Fruit fly (Drosophila melanogaster): ENCODE data around the gene CG18302.

CG18302 gene

dm6 chr2L:10530089-10530488, 4.0 kb upstream of the CG18302 start:
- TF ChIP-seq CG14655 (GFP tag; optimal IDR thresholded peaks at IDR 0.05) (no peak), CG9948 (tag; optimal IDR thresholded peaks at IDR 0.05) (no peak), CG10348 (GFP tag; IDR thresholded peaks at IDR 0.05) (no peak), gl (tag; optimal IDR thresholded peaks at IDR 0.05) (no peak), CG8159 (tag; optimal IDR thresholded peaks at IDR 0.05) (no peak), CG15710 (tag; optimal IDR thresholded peaks at IDR 0.05) (no peak), Pif1A (GFP tag; optimal IDR thresholded peaks at IDR 0.05) (no peak), CG12605 (GFP tag; IDR thresholded peaks at IDR 0.05) (no peak), CG4496 (GFP tag; IDR thresholded peaks at IDR 0.05) (no peak), Pif1B (GFP tag; optimal IDR thresholded peaks at IDR 0.05) (no peak), Ets98B (GFP tag; IDR thresholded peaks at IDR 0.05) (no peak), D1 (tag; optimal IDR thresholded peaks at IDR 0.05) (no peak), CG13204 (GFP tag; optimal IDR thresholded peaks at IDR 0.05) (no peak), Snoo (tag; optimal IDR thresholded peaks at IDR 0.05) (no peak), fd96Ca (GFP tag; IDR thresholded peaks at IDR 0.05) (no peak), CG32121 (GFP tag; IDR thresholded peaks at IDR 0.05) (no peak), rn (GFP tag; IDR thresholded peaks at IDR 0.05) (no peak)

DNA sequence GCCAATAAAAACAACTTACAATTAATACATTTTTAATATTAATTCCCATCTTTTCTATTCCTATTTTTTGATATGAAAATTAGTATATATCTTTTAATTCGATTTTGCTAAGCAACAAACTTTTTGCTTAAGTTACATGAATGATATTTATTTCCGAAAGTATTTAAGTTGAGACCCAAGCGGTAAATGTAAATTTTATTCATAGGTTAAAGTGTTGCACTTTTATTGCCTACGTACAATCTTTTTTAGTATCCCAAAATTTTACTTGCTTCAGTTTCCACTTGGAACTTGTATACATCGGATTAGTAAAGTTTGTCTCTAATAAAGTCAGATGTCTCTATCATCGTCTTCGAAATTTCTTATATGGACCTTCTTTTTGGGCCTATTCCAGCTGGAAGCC, 2.6 kb upstream of the CG18302 start, which contains the start of gene CG18301:
CG18301 (plus strand) TSS at position 301 of the 400 bp plus-strand sequence.
- TF ChIP-seq Ets98B (GFP tag; IDR thresholded peaks at IDR 0.05) (no peak), gl (tag; optimal IDR thresholded peaks at IDR 0.05) (no peak), CG8159 (tag; optimal IDR thresholded peaks at IDR 0.05) (no peak), CG15710 (tag; optimal IDR thresholded peaks at IDR 0.05) (no peak), rn (GFP tag; IDR thresholded peaks at IDR 0.05) (no peak), CG10348 (GFP tag; IDR thresholded peaks at IDR 0.05) (no peak), EcR (GFP tag; optimal IDR thresholded peaks at IDR 0.05) (no peak), Pif1B (GFP tag; optimal IDR thresholded peaks at IDR 0.05) (no peak), CG14655 (GFP tag; optimal IDR thresholded peaks at IDR 0.05) (no peak), CG17806 (tag; optimal IDR thresholded peaks at IDR 0.05) (no peak), Pif1A (GFP tag; optimal IDR thresholded peaks at IDR 0.05) (no peak), CG12605 (GFP tag; IDR thresholded peaks at IDR 0.05) (no peak), D1 (tag; optimal IDR thresholded peaks at IDR 0.05) (no peak), CG34367 (tag; optimal IDR thresholded peaks at IDR 0.05) (no peak), CG13204 (GFP tag; optimal IDR thresholded peaks at IDR 0.05) (no peak)

DNA sequence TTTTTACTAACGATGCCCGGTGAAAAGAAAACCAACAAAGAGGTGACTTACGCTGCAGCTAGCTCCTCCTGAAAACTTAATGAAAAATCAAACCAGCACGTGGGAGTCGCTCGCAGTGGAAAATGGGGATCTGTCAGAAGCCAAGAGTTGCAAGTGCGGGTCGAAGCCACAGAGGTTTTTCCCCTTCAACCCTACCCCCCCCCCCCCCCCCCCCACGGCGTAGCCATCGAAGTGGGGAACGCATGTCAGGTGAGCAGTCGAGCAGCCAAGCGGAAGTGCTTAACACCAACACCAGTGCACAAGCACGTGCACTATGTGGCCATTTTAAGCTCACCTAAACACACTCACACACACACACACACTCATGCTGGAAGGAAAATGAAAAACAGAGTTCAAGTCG, 5.2 kb downstream of the CG18302 start:
- no peak for TF ChIP-seq CG4496 (GFP tag; IDR thresholded peaks at IDR 0.05)
- TF ChIP-seq Pif1B (GFP tag; optimal IDR thresholded peaks at IDR 0.05): no peak
- TF ChIP-seq CG13204 (GFP tag; optimal IDR thresholded peaks at IDR 0.05): no peak
- TF ChIP-seq CG9948 (tag; optimal IDR thresholded peaks at IDR 0.05): no peak
- no peak for TF ChIP-seq CG12605 (GFP tag; IDR thresholded peaks at IDR 0.05)
- TF ChIP-seq CG10348 (GFP tag; IDR thresholded peaks at IDR 0.05): no peak
- no peak for TF ChIP-seq CG34367 (tag; optimal IDR thresholded peaks at IDR 0.05)

DNA sequence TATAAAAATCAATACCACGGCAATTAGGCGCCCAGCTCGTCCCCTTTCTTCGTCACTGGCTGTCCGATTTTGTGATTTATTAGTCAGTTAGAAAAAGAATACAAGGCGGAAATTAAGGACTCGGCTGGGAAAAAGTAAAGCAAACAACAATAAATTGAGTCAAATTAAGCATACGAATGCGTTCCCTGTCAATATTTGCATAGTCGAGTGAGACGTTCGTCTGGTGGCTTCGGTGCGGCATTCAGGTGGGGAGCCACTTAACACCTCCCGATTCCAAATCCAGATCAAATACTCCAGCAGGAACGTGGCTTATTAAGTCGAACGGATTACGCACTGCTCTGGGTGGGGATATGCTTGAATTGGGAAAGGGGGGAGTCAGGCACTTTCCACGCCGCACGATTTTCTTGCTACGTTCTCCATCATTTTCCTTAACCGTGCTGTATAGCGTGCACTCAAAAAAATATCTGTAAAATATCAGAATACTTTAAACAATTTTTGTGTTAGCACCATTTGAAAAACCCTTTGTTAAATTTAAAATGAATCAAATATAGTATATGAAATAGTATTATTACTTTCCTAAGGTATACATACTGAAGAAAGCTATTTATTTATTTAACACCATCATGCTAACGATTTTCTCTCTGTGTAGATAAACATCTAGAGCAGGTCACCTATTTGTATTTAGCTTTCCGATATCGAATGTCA, 9.1 kb downstream of the CG18302 start:
- no peak for TF ChIP-seq CG17806 (tag; optimal IDR thresholded peaks at IDR 0.05)
- peak; percentile 23 for TF ChIP-seq CG8159 (tag; optimal IDR thresholded peaks at IDR 0.05)

DNA sequence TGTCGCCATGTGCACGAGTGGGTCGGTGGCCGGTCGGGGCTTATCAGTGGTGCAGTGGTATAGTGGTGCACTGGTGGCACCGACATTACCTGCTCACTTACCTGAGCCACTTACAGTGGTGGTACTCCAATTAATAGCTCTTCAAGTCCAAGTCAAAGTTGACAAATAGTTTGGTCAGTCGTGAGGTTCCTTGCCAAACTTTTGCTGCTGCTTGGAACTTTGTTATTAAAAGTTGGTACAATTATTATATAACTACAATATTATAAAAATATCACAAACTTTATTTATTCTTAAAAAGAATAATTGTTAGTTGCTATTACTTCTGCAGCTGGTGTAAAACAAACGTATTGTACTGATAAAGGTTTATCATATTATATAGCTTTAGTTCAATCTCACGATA, 9.9 kb downstream of the CG18302 start:
- TF ChIP-seq Pif1B (GFP tag; optimal IDR thresholded peaks at IDR 0.05) (no peak), CG8159 (tag; optimal IDR thresholded peaks at IDR 0.05) (no peak), fd96Ca (GFP tag; IDR thresholded peaks at IDR 0.05) (no peak), D1 (tag; optimal IDR thresholded peaks at IDR 0.05) (no peak), CG12605 (GFP tag; IDR thresholded peaks at IDR 0.05) (no peak), gl (tag; optimal IDR thresholded peaks at IDR 0.05) (no peak), CG10348 (GFP tag; IDR thresholded peaks at IDR 0.05) (no peak), EcR (GFP tag; optimal IDR thresholded peaks at IDR 0.05) (no peak), Pif1A (GFP tag; optimal IDR thresholded peaks at IDR 0.05) (no peak), CG32121 (GFP tag; IDR thresholded peaks at IDR 0.05) (no peak), CG9948 (tag; optimal IDR thresholded peaks at IDR 0.05) (no peak), CG8301 (tag; optimal IDR thresholded peaks at IDR 0.05) (no peak), CG4496 (GFP tag; IDR thresholded peaks at IDR 0.05) (no peak), CG34367 (tag; optimal IDR thresholded peaks at IDR 0.05) (no peak), CG15710 (tag; optimal IDR thresholded peaks at IDR 0.05) (no peak), CG13204 (GFP tag; optimal IDR thresholded peaks at IDR 0.05) (no peak), CG17806 (tag; optimal IDR thresholded peaks at IDR 0.05) (no peak), rn (GFP tag; IDR thresholded peaks at IDR 0.05) (no peak)

- TF ChIP-seq CG13204 (GFP tag; optimal IDR thresholded peaks at IDR 0.05): no peak
- no peak for TF ChIP-seq Snoo (tag; optimal IDR thresholded peaks at IDR 0.05)
- no peak for TF ChIP-seq Pif1B (GFP tag; optimal IDR thresholded peaks at IDR 0.05)
- TF ChIP-seq CG9948 (tag; optimal IDR thresholded peaks at IDR 0.05): no peak
- no peak for TF ChIP-seq CG17806 (tag; optimal IDR thresholded peaks at IDR 0.05)
- no peak for TF ChIP-seq Ets98B (GFP tag; IDR thresholded peaks at IDR 0.05)
- TF ChIP-seq CG8159 (tag; optimal IDR thresholded peaks at IDR 0.05): no peak
- TF ChIP-seq CG10348 (GFP tag; IDR thresholded peaks at IDR 0.05): no peak
- no peak for TF ChIP-seq CG15710 (tag; optimal IDR thresholded peaks at IDR 0.05)
- no peak for TF ChIP-seq D1 (tag; optimal IDR thresholded peaks at IDR 0.05)
- no peak for TF ChIP-seq CG32121 (GFP tag; IDR thresholded peaks at IDR 0.05)
- TF ChIP-seq EcR (GFP tag; optimal IDR thresholded peaks at IDR 0.05): no peak
- TF ChIP-seq fd96Ca (GFP tag; IDR thresholded peaks at IDR 0.05): no peak
- TF ChIP-seq gl (tag; optimal IDR thresholded peaks at IDR 0.05): no peak
- no peak for TF ChIP-seq CG34367 (tag; optimal IDR thresholded peaks at IDR 0.05)
- TF ChIP-seq CG4496 (GFP tag; IDR thresholded peaks at IDR 0.05): no peak
- no peak for TF ChIP-seq Pif1A (GFP tag; optimal IDR thresholded peaks at IDR 0.05)
- TF ChIP-seq CG14655 (GFP tag; optimal IDR thresholded peaks at IDR 0.05): no peak
- no peak for TF ChIP-seq CG8301 (tag; optimal IDR thresholded peaks at IDR 0.05)
- TF ChIP-seq CG12605 (GFP tag; IDR thresholded peaks at IDR 0.05): no peak
These were observed 10.4 kb downstream of the CG18302 start, which contains the start of gene Trim9 for dm6 chr2L:10544421-10545120. TSS of gene Trim9 (plus strand) at chr2L:10544883.

Measured in whole organism, pupa.